Fruit fly (Drosophila melanogaster): ENCODE measurements around the gene CG34377.

The CG34377 gene

DNA sequence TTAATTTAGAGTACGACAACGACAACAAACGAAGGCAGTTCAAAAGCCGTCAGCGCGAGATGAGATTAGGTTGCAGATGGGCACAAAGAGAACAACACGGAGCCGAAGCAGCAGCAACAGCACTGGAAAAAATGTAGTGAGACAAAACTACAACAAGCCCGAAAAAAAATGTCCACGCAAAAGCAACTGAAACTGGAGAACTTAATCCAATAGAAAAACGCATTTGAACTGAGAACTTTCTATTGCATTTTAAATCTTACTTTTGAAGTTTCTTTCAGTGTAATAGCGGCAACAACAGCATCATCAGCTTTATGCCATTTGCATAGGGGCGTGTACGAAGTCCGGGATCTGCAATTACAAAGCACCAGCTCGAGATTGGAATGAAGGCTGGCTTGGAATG, 15.6 kb upstream of the CG34377 start (continued):
- TF ChIP-seq ey (GFP tag; optimal IDR thresholded peaks at IDR 0.05) (peak; percentile 65), br (GFP tag; optimal IDR thresholded peaks at IDR 0.05) (peak; percentile 64), dmrt93B (GFP tag; optimal IDR thresholded peaks at IDR 0.05) (no peak)

DNA sequence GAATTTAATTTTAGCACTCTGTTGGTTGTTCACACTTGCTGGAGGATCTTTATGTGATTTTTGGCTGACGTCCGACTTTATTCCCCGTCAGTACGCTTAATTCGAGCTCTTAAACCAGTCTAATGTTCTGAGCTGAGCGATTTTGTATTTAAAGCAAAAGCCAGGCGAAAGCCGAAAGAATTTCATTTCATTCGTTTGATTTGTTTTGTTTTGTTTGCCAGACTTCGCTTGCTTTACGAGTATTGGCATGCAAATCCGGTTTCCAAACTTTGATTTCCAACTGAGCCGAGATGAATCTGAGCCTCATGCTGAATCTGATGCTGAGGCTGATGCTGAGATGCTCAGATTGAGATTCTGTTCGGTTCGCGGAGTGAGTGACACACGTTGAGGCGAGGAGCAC, 10.2 kb upstream of the CG34377 start, which contains the start of gene CG5391:
CG5391 (minus strand) TSS at position 101 of the 400 bp plus-strand sequence.
- TF ChIP-seq Jra (GFP tag; optimal IDR thresholded peaks at IDR 0.05) (no peak), rgr (GFP tag; optimal IDR thresholded peaks at IDR 0.05) (no peak), Vsx2 (GFP tag; optimal IDR thresholded peaks at IDR 0.05; ENCODE audit: partially characterized antibody) (no peak), CG9705 (GFP tag; optimal IDR thresholded peaks at IDR 0.05) (no peak), tai (GFP tag; optimal IDR thresholded peaks at IDR 0.05) (no peak), HLH106 (tag; optimal IDR thresholded peaks at IDR 0.05) (no peak), foxo (GFP tag; optimal IDR thresholded peaks at IDR 0.05) (no peak), Hnf4 (GFP tag; optimal IDR thresholded peaks at IDR 0.05) (no peak), psq (GFP tag; optimal IDR thresholded peaks at IDR 0.05) (no peak), h (GFP tag; optimal IDR thresholded peaks at IDR 0.05) (no peak)

DNA sequence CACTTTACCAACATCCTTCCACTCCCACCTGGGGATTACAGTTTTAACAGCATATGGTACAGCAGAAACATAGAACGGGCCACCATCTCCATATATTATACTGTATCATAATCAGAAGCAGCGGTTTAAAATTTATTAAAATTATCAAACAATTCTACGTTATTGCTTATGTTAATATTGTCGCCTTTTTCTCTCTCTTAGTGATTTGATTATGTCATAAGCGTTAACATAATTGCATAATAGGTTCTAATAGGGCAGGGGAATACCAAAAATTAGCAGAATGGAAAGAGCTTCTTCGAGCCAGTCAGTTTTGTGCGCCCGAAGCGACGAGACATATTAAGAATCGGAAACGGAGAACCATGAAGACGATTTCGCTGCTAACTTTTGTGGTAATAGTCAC, 7.8 kb upstream of the CG34377 start, which contains the start of gene CG13862:
CG13862 (plus strand) TSS at position 301 of the 400 bp plus-strand sequence.
- no peak for TF ChIP-seq pan (optimal IDR thresholded peaks at IDR 0.05)
- TF ChIP-seq br (GFP tag; optimal IDR thresholded peaks at IDR 0.05), result no peak
- no peak for TF ChIP-seq N (GFP tag; optimal IDR thresholded peaks at IDR 0.05)
- no peak for TF ChIP-seq CG9705 (GFP tag; optimal IDR thresholded peaks at IDR 0.05)
- no peak for TF ChIP-seq GATAd (GFP tag; optimal IDR thresholded peaks at IDR 0.05)
- TF ChIP-seq Mio (GFP tag; optimal IDR thresholded peaks at IDR 0.05), result no peak
- TF ChIP-seq usp (GFP tag; optimal IDR thresholded peaks at IDR 0.05), result no peak
- no peak for TF ChIP-seq rgr (GFP tag; optimal IDR thresholded peaks at IDR 0.05)
- TF ChIP-seq ey (GFP tag; optimal IDR thresholded peaks at IDR 0.05), result no peak
- no peak for TF ChIP-seq CrebA (GFP tag; optimal IDR thresholded peaks at IDR 0.05; ENCODE audit: borderline replicate concordance)
- TF ChIP-seq Abd-B (GFP tag; optimal IDR thresholded peaks at IDR 0.05), result no peak
- TF ChIP-seq psq (GFP tag; optimal IDR thresholded peaks at IDR 0.05), result no peak
- TF ChIP-seq Hnf4 (GFP tag; optimal IDR thresholded peaks at IDR 0.05), result no peak
- no peak for TF ChIP-seq CG32264 (GFP tag; optimal IDR thresholded peaks at IDR 0.05)
- TF ChIP-seq jim (GFP tag; optimal IDR thresholded peaks at IDR 0.05), result no peak
- TF ChIP-seq dmrt93B (GFP tag; optimal IDR thresholded peaks at IDR 0.05), result no peak
- TF ChIP-seq Jra (GFP tag; optimal IDR thresholded peaks at IDR 0.05), result no peak
- no peak for TF ChIP-seq h (GFP tag; optimal IDR thresholded peaks at IDR 0.05)
- TF ChIP-seq Dfd (GFP tag; optimal IDR thresholded peaks at IDR 0.05), result no peak

DNA sequence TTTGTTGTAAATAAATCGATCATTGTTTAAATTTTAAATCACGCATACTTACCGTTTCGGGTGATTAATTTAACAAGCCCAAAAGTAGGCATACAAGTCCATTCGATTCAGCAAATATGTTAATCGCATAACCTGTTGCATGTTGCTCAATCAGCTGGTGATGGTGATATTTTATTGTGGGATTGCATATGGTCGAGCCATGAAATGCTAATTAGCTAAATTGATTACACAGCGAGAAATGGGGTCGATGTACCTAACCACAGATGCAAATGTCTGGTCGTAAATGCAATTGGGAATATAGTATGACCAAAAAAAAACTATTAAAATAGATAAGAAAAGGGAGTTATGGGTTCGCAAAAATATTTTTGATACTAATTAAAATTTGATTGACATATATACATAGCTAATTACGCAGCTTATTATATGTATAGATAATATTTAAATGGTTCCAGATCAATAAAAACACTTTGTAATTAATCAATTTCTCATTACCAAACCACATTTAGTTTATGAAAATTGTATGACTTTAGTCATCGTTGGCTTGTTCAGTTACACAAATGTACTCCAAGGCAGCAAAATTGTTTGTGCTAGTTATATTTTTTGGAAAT, 6.7 kb upstream of the CG34377 start, which contains the start of gene CG33721:
CG33721 (plus strand) TSS at position 558 of the 608 bp plus-strand sequence.
- no peak for TF ChIP-seq dmrt93B (GFP tag; optimal IDR thresholded peaks at IDR 0.05)
- TF ChIP-seq Hr83 (GFP tag; optimal IDR thresholded peaks at IDR 0.05; ENCODE audit: poor library complexity, severe bottlenecking), result no peak
- TF ChIP-seq fru (GFP tag; optimal IDR thresholded peaks at IDR 0.05), result no peak
- TF ChIP-seq Myc (optimal IDR thresholded peaks at IDR 0.05), result no peak
- no peak for TF ChIP-seq psq (GFP tag; optimal IDR thresholded peaks at IDR 0.05)
- TF ChIP-seq ey (GFP tag; optimal IDR thresholded peaks at IDR 0.05), result no peak
- no peak for TF ChIP-seq Jra (GFP tag; optimal IDR thresholded peaks at IDR 0.05)
- no peak for TF ChIP-seq jim (GFP tag; optimal IDR thresholded peaks at IDR 0.05)
- TF ChIP-seq dl (GFP tag; optimal IDR thresholded peaks at IDR 0.05; ENCODE audit: insufficient read depth in 1 of 2, partially characterized antibody in 2 of 2), result no peak
- TF ChIP-seq h (GFP tag; optimal IDR thresholded peaks at IDR 0.05), result no peak
- no peak for TF ChIP-seq Dif (GFP tag; optimal IDR thresholded peaks at IDR 0.05; ENCODE audit: partially characterized antibody)
- TF ChIP-seq rgr (GFP tag; optimal IDR thresholded peaks at IDR 0.05), result no peak
- no peak for TF ChIP-seq Abd-B (GFP tag; optimal IDR thresholded peaks at IDR 0.05)
- no peak for TF ChIP-seq Rel (GFP tag; optimal IDR thresholded peaks at IDR 0.05)
- no peak for TF ChIP-seq Rel (tag; optimal IDR thresholded peaks at IDR 0.05)
- no peak for TF ChIP-seq dsf (GFP tag; optimal IDR thresholded peaks at IDR 0.05; ENCODE audit: borderline replicate concordance)
- no peak for TF ChIP-seq OdsH (GFP tag; optimal IDR thresholded peaks at IDR 0.05)
- TF ChIP-seq Vsx2 (GFP tag; optimal IDR thresholded peaks at IDR 0.05; ENCODE audit: partially characterized antibody), result no peak
- TF ChIP-seq Hnf4 (GFP tag; optimal IDR thresholded peaks at IDR 0.05), result no peak
- no peak for TF ChIP-seq CrebA (GFP tag; optimal IDR thresholded peaks at IDR 0.05; ENCODE audit: borderline replicate concordance)

Data from whole organism, wandering third instar larva.